Fruit fly (Drosophila melanogaster) Kc167 (cell line): ENCODE data around the gene mRRF2.

Experiments
- Myc ChIP-seq: fragments of >200 bp; optimal IDR thresholded peaks from 2 replicates; lab custom pipeline; 2017; ENCODE audit warnings: missing external identifiers
- Sin3A ChIP-seq: fragments of >200 bp; optimal IDR thresholded peaks from 2 replicates; lab custom pipeline; 2018; ENCODE audit warnings: missing external identifiers
- h ChIP-seq: fragments of >200 bp; optimal IDR thresholded peaks from 3 replicates; lab custom pipeline; 2018; ENCODE audit warnings: missing external identifiers
- insv ChIP-seq: fragments of >200 bp; optimal IDR thresholded peaks from 3 replicates; lab custom pipeline; 2018; ENCODE audit warnings: missing external identifiers
- psq ChIP-seq: fragments of >200 bp; optimal IDR thresholded peaks from 2 replicates; lab custom pipeline; 2017; ENCODE audit warnings: missing external identifiers
- ttk ChIP-seq: sonication (Bioruptor generic); optimal IDR thresholded peaks from 2 replicates; lab custom pipeline; 2017; ENCODE audit warnings: missing external identifiers

DNA sequence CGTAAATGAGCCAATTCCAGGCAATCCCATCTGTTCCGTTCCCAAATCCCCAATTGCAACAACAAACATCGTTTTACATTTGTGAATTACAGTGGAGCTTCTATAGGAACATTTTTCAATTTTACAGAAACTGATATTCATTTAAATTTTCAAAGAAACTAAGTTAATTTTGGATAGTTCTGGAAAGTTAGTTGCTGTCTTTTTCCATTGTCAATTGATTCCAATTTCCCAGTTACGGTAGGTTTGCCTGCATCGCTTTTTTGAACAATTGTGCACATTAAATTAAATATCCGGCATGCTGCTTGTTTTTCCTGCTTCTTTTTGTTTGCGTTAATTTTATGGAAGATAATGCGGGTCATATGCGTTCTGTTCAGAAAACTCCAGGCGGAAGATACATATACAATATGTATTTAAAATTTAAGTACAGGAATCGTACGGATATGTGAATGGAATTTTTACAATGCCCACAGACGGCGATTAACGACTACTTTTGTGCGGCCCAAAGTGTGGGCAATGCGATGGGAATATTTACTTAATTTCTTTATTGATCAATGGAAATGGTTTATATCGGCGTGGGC is 14.5 kb downstream of the mRRF2 start:
- TF ChIP-seq insv (lab: Kevin White, UChicago) (no peak), h (no peak), Myc (lab: Kevin White, UChicago) (no peak), ttk (lab: Kevin White, UChicago) (no peak), psq (lab: Kevin White, UChicago) (no peak), Sin3A (lab: Kevin White, UChicago) (no peak)
